Fruit fly (Drosophila melanogaster): Measurements from ENCODE around the gene Acbp3.

The Acbp3 gene

DNA sequence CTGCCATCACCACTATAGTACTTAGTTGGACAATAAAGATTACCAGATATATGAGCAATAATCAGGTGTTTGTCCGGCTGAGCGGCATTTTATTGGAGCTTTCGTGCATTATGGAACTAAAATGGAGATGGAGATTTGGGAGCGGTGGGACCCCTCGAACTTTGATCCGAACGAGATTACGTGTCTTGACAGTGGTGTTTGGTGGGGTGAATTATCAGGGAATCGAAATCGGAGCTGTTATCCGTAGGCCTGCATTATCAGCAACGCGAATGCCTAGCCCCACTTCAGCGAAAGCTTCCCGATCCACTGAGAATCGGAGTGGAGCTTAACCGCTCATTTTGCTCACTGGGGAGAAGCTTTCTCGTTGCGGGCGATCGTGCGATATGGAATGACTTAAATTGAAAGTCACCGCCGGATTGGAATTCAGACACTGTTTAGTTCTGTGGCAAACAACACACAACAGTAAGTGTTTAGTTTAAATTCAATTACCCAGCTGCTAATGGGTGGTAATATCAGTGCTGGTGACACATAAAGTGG is 841 bp downstream of the Acbp3 start, which contains the start of gene Acbp2:
Gene Acbp2 (plus strand): TSS at position 417 of the 537 bp plus-strand sequence.
- TF ChIP-seq CG18619 (GFP tag; optimal IDR thresholded peaks at IDR 0.05): no peak
- no peak for TF ChIP-seq CG10979 (tag; optimal IDR thresholded peaks at IDR 0.05)
- no peak for TF ChIP-seq Stat92E (GFP tag; optimal IDR thresholded peaks at IDR 0.05)
- TF ChIP-seq mam (GFP tag; optimal IDR thresholded peaks at IDR 0.05): no peak
- TF ChIP-seq CG10543 (GFP tag; optimal IDR thresholded peaks at IDR 0.05): no peak
- no peak for TF ChIP-seq PHDP (tag; optimal IDR thresholded peaks at IDR 0.05)
- TF ChIP-seq sqz (GFP tag; optimal IDR thresholded peaks at IDR 0.05): no peak
- no peak for TF ChIP-seq CG11560 (tag; IDR thresholded peaks at IDR 0.05)
- TF ChIP-seq Hr78 (GFP tag; optimal IDR thresholded peaks at IDR 0.05): peak in 1 of 2 experiments; percentile 94
- no peak for TF ChIP-seq hb (GFP tag; IDR thresholded peaks at IDR 0.05; ENCODE audit: partially characterized antibody)
- TF ChIP-seq CG1529 (GFP tag; optimal IDR thresholded peaks at IDR 0.05): no peak
- TF ChIP-seq ci (GFP tag; IDR thresholded peaks at IDR 0.05): peak; percentile 44; the same call in 1 of the 3 replicates
- no peak for TF ChIP-seq CG12219 (GFP tag; optimal IDR thresholded peaks at IDR 0.05)
- TF ChIP-seq CG12769 (tag; optimal IDR thresholded peaks at IDR 0.05): peak; percentile 54
- no peak for TF ChIP-seq onecut (GFP tag; IDR thresholded peaks at IDR 0.05)
- no peak for TF ChIP-seq CG12236 (GFP tag; optimal IDR thresholded peaks at IDR 0.05)
- TF ChIP-seq CG11093 (GFP tag; IDR thresholded peaks at IDR 0.05): no peak
- TF ChIP-seq CG17912 (GFP tag; optimal IDR thresholded peaks at IDR 0.05): no peak
- TF ChIP-seq ham (GFP tag; IDR thresholded peaks at IDR 0.05): no peak
- no peak for TF ChIP-seq Awh (GFP tag; IDR thresholded peaks at IDR 0.05)
- no peak for TF ChIP-seq gcm (GFP tag; optimal IDR thresholded peaks at IDR 0.05)
- no peak for TF ChIP-seq dmrt11E (tag; optimal IDR thresholded peaks at IDR 0.05)
- TF ChIP-seq Drgx (GFP tag; IDR thresholded peaks at IDR 0.05): no peak
- no peak for TF ChIP-seq CG3281 (GFP tag; optimal IDR thresholded peaks at IDR 0.05)
- peak in 1 of 2 experiments; percentile 18 for TF ChIP-seq Pdp1 (GFP tag; optimal IDR thresholded peaks at IDR 0.05)
- TF ChIP-seq CG12155 (GFP tag; optimal IDR thresholded peaks at IDR 0.05): no peak
- no peak for TF ChIP-seq vnd (GFP tag; IDR thresholded peaks at IDR 0.05; ENCODE audit: partially characterized antibody)
- TF ChIP-seq CG31441 (GFP tag; IDR thresholded peaks at IDR 0.05): no peak
- no peak for TF ChIP-seq kah (GFP tag; optimal IDR thresholded peaks at IDR 0.05)
- TF ChIP-seq CG9932 (GFP tag; IDR thresholded peaks at IDR 0.05): no peak
- TF ChIP-seq aop (GFP tag; IDR thresholded peaks at IDR 0.05): no peak
- TF ChIP-seq CG34224 (GFP tag; IDR thresholded peaks at IDR 0.05; ENCODE audit: partially characterized antibody): no peak
- TF ChIP-seq cas (GFP tag; IDR thresholded peaks at IDR 0.05): no peak
- TF ChIP-seq tll (GFP tag; optimal IDR thresholded peaks at IDR 0.05): no peak
- no peak for TF ChIP-seq tin (GFP tag; optimal IDR thresholded peaks at IDR 0.05)
- no peak for TF ChIP-seq nerfin-2 (GFP tag; IDR thresholded peaks at IDR 0.05; ENCODE audit: partially characterized antibody)
- no peak for TF ChIP-seq kay (GFP tag; optimal IDR thresholded peaks at IDR 0.05)
- no peak for TF ChIP-seq CG9876 (GFP tag; optimal IDR thresholded peaks at IDR 0.05)
- no peak for TF ChIP-seq tx (GFP tag; optimal IDR thresholded peaks at IDR 0.05)
- TF ChIP-seq peb (GFP tag; IDR thresholded peaks at IDR 0.05): no peak
- no peak for TF ChIP-seq CG5953 (GFP tag; IDR thresholded peaks at IDR 0.05)
- TF ChIP-seq exex (tag; optimal IDR thresholded peaks at IDR 0.05): peak; percentile 83
- no peak for TF ChIP-seq CG14441 (GFP tag; IDR thresholded peaks at IDR 0.05)
- TF ChIP-seq bab2 (GFP tag; optimal IDR thresholded peaks at IDR 0.05): no peak
- TF ChIP-seq CG12071 (GFP tag; optimal IDR thresholded peaks at IDR 0.05): no peak
- no peak for TF ChIP-seq prd (optimal IDR thresholded peaks at IDR 0.05)
- no peak for TF ChIP-seq prd (GFP tag; IDR thresholded peaks at IDR 0.05)
- peak; percentile 63 for TF ChIP-seq mirr (GFP tag; optimal IDR thresholded peaks at IDR 0.05)
- TF ChIP-seq CG2199 (GFP tag; IDR thresholded peaks at IDR 0.05): no peak
- no peak for TF ChIP-seq CG31388 (GFP tag; optimal IDR thresholded peaks at IDR 0.05)
- no peak for TF ChIP-seq CG15269 (tag; optimal IDR thresholded peaks at IDR 0.05)

Measured in whole organism, embryonic.